Fruit fly (Drosophila melanogaster): ENCODE results near the gene Nplp4.

Gene Nplp4

DNA sequence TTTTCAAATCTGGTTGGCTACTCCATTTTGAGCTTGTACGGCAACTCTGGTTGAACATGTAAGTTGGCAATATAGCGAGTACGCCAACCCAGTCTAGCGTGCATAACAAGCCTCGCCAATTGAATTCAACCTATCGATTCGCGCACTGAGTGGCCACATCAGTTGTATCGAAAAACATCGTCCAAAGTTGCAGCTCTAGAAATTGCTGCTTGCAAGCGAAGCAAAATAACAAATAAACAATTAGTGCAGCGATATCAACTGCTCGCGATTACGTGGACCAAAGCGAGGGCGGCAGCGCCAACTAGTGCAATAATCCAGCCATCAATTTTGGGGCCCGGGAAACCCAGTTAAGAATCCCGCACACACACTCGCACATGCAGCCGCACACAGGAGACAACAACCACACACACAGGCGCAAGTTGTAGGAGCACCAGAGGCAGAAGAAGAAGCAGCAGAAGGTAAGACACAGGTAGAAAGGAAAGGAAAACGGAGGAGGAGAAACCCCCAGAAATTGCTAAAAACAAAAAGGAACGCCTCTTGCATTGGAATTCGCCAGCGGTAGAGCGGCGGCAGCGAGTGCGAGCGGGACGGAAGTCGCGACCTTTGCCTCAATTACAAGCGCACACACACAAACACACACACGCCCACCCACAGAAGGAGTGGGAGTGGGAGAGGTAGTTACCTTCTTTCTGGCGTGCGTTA is 29.5 kb downstream of the Nplp4 start (continued):
- TF ChIP-seq bbx (GFP tag; IDR thresholded peaks at IDR 0.05; ENCODE audit: partially characterized antibody) (peak; percentile 90), HLH54F (GFP tag; optimal IDR thresholded peaks at IDR 0.05) (peak; percentile 23), crc (GFP tag; optimal IDR thresholded peaks at IDR 0.05) (no peak), CG34224 (GFP tag; IDR thresholded peaks at IDR 0.05; ENCODE audit: partially characterized antibody) (peak; percentile 87), CG13287 (GFP tag; IDR thresholded peaks at IDR 0.05; ENCODE audit: partially characterized antibody) (peak; percentile 97), phol (tag; optimal IDR thresholded peaks at IDR 0.05) (peak; percentile 62), inv (GFP tag; IDR thresholded peaks at IDR 0.05; ENCODE audit: partially characterized antibody) (peak; percentile 94), MTF-1 (GFP tag; optimal IDR thresholded peaks at IDR 0.05; ENCODE audit: borderline replicate concordance) (no peak), Hr51 (GFP tag; optimal IDR thresholded peaks at IDR 0.05) (peak in 1 of 2 experiments; percentile 22), sd (tag; optimal IDR thresholded peaks at IDR 0.05) (peak; percentile 54), eyg (GFP tag; optimal IDR thresholded peaks at IDR 0.05) (no peak), CG18619 (GFP tag; optimal IDR thresholded peaks at IDR 0.05) (no peak), hkb (optimal IDR thresholded peaks at IDR 0.05) (peak; percentile 44), hkb (GFP tag; IDR thresholded peaks at IDR 0.05) (no peak), CG17186 (GFP tag; optimal IDR thresholded peaks at IDR 0.05) (peak; percentile 89), dpn (GFP tag; optimal IDR thresholded peaks at IDR 0.05) (peak; percentile 13 to 38), CG2120 (GFP tag; optimal IDR thresholded peaks at IDR 0.05) (peak; percentile 39), CG12155 (GFP tag; optimal IDR thresholded peaks at IDR 0.05) (peak; percentile 46), CG15601 (tag; optimal IDR thresholded peaks at IDR 0.05) (peak; percentile 35), pho (GFP tag; optimal IDR thresholded peaks at IDR 0.05) (peak; percentile 34), CG2678 (tag; optimal IDR thresholded peaks at IDR 0.05) (no peak), Dad (GFP tag; optimal IDR thresholded peaks at IDR 0.05) (peak; percentile 31), Dek (tag; optimal IDR thresholded peaks at IDR 0.05) (peak; percentile 30), CG32772 (GFP tag; IDR thresholded peaks at IDR 0.05) (no peak), fd102C (GFP tag; optimal IDR thresholded peaks at IDR 0.05) (no peak), NC2β (GFP tag; optimal IDR thresholded peaks at IDR 0.05) (peak; percentile 19), CG12391 (tag; optimal IDR thresholded peaks at IDR 0.05) (peak; percentile 21), NC2α (GFP tag; optimal IDR thresholded peaks at IDR 0.05) (no peak), ci (GFP tag; IDR thresholded peaks at IDR 0.05) (peak; percentile 29; the same call in 1 of the 3 replicates), Hr78 (GFP tag; optimal IDR thresholded peaks at IDR 0.05) (peak in 1 of 2 experiments; percentile 89), Dref (GFP tag; IDR thresholded peaks at IDR 0.05) (peak; percentile 97), CG17385 (GFP tag; optimal IDR thresholded peaks at IDR 0.05) (peak; percentile 91), sens (GFP tag) (no peak), grau (tag; optimal IDR thresholded peaks at IDR 0.05) (peak; percentile 34), CG2875 (GFP tag; optimal IDR thresholded peaks at IDR 0.05) (no peak), ken (GFP tag; IDR thresholded peaks at IDR 0.05) (0 out of 3 replicates have a peak, but pooled peaks have one; percentile 42), Antp (GFP tag; optimal IDR thresholded peaks at IDR 0.05) (peak; percentile 38), CG13894 (tag; optimal IDR thresholded peaks at IDR 0.05) (peak; percentile 46), CG15011 (GFP tag; optimal IDR thresholded peaks at IDR 0.05) (no peak), GATAe (GFP tag; conservative IDR thresholded peaks at IDR 0.05) (no peak), ara (GFP tag; IDR thresholded peaks at IDR 0.05) (no peak), Ssrp (tag; optimal IDR thresholded peaks at IDR 0.05) (no peak), Hmr (GFP tag; optimal IDR thresholded peaks at IDR 0.05) (peak; percentile 79), psq (GFP tag; optimal IDR thresholded peaks at IDR 0.05) (no peak), Vsx1 (GFP tag; optimal IDR thresholded peaks at IDR 0.05) (no peak), pum (GFP tag; optimal IDR thresholded peaks at IDR 0.05) (no peak), gfzf (GFP tag; optimal IDR thresholded peaks at IDR 0.05) (peak; percentile 60), Hsf (GFP tag; optimal IDR thresholded peaks at IDR 0.05) (peak; percentile 8), slbo (GFP tag; IDR thresholded peaks at IDR 0.05) (peak; percentile 48; the same call in 1 of the 2 replicates)

Data from whole organism, embryonic.